Worm (Caenorhabditis elegans) whole organism, mixed stage, embryonic: ENCODE data around the gene T22F3.2.

ENCODE experiments used
- M03D4.4 ChIP-seq: sonication (generic microtip); optimal IDR thresholded peaks from 2 replicates; lab custom pipeline; 2017; ENCODE audit warnings: mild to moderate bottlenecking, missing genetic modification characterization, missing compliant biosample characterization
- bed-3 ChIP-seq: fragments of 200-800 bp; sonication (Bioruptor generic); optimal IDR thresholded peaks from 3 replicates; lab custom pipeline; 2018; ENCODE audit warnings: mild to moderate bottlenecking, missing genetic modification characterization, moderate library complexity, missing compliant biosample characterization
- blmp-1 ChIP-seq: fragments of 150-350 bp; optimal IDR thresholded peaks from 2 replicates; lab custom pipeline; 2014; ENCODE audit warnings: missing biosample characterization, missing genetic modification characterization
- ceh-39 ChIP-seq: fragments of 150-350 bp; optimal IDR thresholded peaks from 2 replicates; lab custom pipeline; 2014; ENCODE audit warnings: missing biosample characterization, missing genetic modification characterization
- ceh-83 ChIP-seq: fragments of 200-800 bp; sonication (Bioruptor generic); optimal IDR thresholded peaks from 2 replicates; lab custom pipeline; 2018; ENCODE audit warnings: mild to moderate bottlenecking, missing genetic modification characterization, missing compliant biosample characterization
- ces-1 ChIP-seq: fragments of 150-350 bp; optimal IDR thresholded peaks from 2 replicates; lab custom pipeline; 2014; ENCODE audit warnings: missing biosample characterization, missing genetic modification reagents, missing genetic modification characterization
- cnd-1 ChIP-seq: fragments of 200-800 bp; sonication (Bioruptor generic); optimal IDR thresholded peaks from 2 replicates; lab custom pipeline; 2018; ENCODE audit warnings: mild to moderate bottlenecking, missing genetic modification characterization, missing compliant biosample characterization
- drap-1 ChIP-seq: fragments of 200-800 bp; sonication (Bioruptor generic); optimal IDR thresholded peaks from 3 replicates; lab custom pipeline; 2018; ENCODE audit warnings: mild to moderate bottlenecking, missing genetic modification characterization, missing compliant biosample characterization
- elt-1 ChIP-seq: sonication (generic microtip); optimal IDR thresholded peaks from 2 replicates; lab custom pipeline; 2017; ENCODE audit warnings: missing genetic modification characterization, mild to moderate bottlenecking, missing compliant biosample characterization, antibody characterized with exemption, moderate library complexity, borderline replicate concordance; ENCODE audit not compliant: insufficient read depth
- elt-3 ChIP-seq: fragments of 150-350 bp; optimal IDR thresholded peaks from 2 replicates; lab custom pipeline; 2014; ENCODE audit warnings: missing biosample characterization, missing genetic modification characterization
- ham-2 ChIP-seq: fragments of 200-800 bp; sonication (Bioruptor generic); optimal IDR thresholded peaks from 2 replicates; lab custom pipeline; 2018; ENCODE audit warnings: mild to moderate bottlenecking, missing genetic modification characterization, missing compliant biosample characterization
- hlh-1 ChIP-seq: fragments of 150-350 bp; optimal IDR thresholded peaks from 2 replicates; lab custom pipeline; 2014; ENCODE audit warnings: missing biosample characterization, missing genetic modification reagents, missing genetic modification characterization
- lin-13 ChIP-seq: fragments of 150-350 bp; optimal IDR thresholded peaks from 2 replicates; lab custom pipeline; 2014; ENCODE audit warnings: missing biosample characterization, missing genetic modification characterization
- lin-32 ChIP-seq: fragments of 200-800 bp; sonication (Bioruptor generic); optimal IDR thresholded peaks from 2 replicates; lab custom pipeline; 2018; ENCODE audit warnings: mild to moderate bottlenecking, missing genetic modification characterization, missing compliant biosample characterization
- lsy-2 ChIP-seq: fragments of 150-350 bp; optimal IDR thresholded peaks from 2 replicates; lab custom pipeline; 2014; ENCODE audit warnings: missing biosample characterization, missing genetic modification characterization
- mab-5 ChIP-seq: fragments of 150-350 bp; optimal IDR thresholded peaks from 2 replicates; lab custom pipeline; 2014; ENCODE audit warnings: missing biosample characterization, missing genetic modification characterization
- mep-1 ChIP-seq: fragments of 150-350 bp; optimal IDR thresholded peaks from 2 replicates; lab custom pipeline; 2017; ENCODE audit warnings: missing biosample characterization, missing genetic modification reagents, missing genetic modification characterization, inconsistent platforms
- mls-2 ChIP-seq: sonication (generic microtip); optimal IDR thresholded peaks from 2 replicates; lab custom pipeline; 2016; ENCODE audit warnings: mild to moderate bottlenecking, missing genetic modification characterization, moderate library complexity, missing compliant biosample characterization
- nhr-12 ChIP-seq: fragments of 150-350 bp; optimal IDR thresholded peaks from 2 replicates; lab custom pipeline; 2014; ENCODE audit warnings: missing biosample characterization, missing genetic modification characterization
- nhr-2 ChIP-seq: fragments of 150-350 bp; optimal IDR thresholded peaks from 2 replicates; lab custom pipeline; 2014; ENCODE audit warnings: missing biosample characterization, missing genetic modification characterization
- nhr-28 ChIP-seq: fragments of 150-350 bp; optimal IDR thresholded peaks from 2 replicates; lab custom pipeline; 2014; ENCODE audit warnings: missing biosample characterization, missing genetic modification characterization
- sem-2 ChIP-seq: fragments of 200-800 bp; sonication (Bioruptor generic); optimal IDR thresholded peaks from 2 replicates; lab custom pipeline; 2018; ENCODE audit warnings: mild to moderate bottlenecking, missing genetic modification characterization, missing compliant biosample characterization
- snpc-4 ChIP-seq: fragments of 150-350 bp; optimal IDR thresholded peaks from 2 replicates; lab custom pipeline; 2014; ENCODE audit warnings: missing biosample characterization, missing genetic modification characterization
- tbx-8 ChIP-seq: fragments of 200-800 bp; sonication (Bioruptor generic); optimal IDR thresholded peaks from 2 replicates; lab custom pipeline; 2018; ENCODE audit warnings: mild to moderate bottlenecking, missing genetic modification characterization, moderate library complexity, missing compliant biosample characterization
- unc-120 ChIP-seq: sonication (generic microtip); optimal IDR thresholded peaks from 2 replicates; lab custom pipeline; 2017; ENCODE audit warnings: missing genetic modification characterization, missing compliant biosample characterization; ENCODE audit not compliant: poor library complexity, severe bottlenecking
- unc-39 ChIP-seq: fragments of 150-350 bp; optimal IDR thresholded peaks from 2 replicates; lab custom pipeline; 2014; ENCODE audit warnings: missing biosample characterization, missing genetic modification characterization
- zip-8 ChIP-seq: fragments of 150-350 bp; optimal IDR thresholded peaks from 2 replicates; lab custom pipeline; 2014; ENCODE audit warnings: missing biosample characterization, missing genetic modification characterization
- ztf-11 ChIP-seq: fragments of 150-350 bp; optimal IDR thresholded peaks from 2 replicates; lab custom pipeline; 2014; ENCODE audit warnings: missing biosample characterization, missing genetic modification characterization

Gene T22F3.2

ce11 chrV:3578813-3579212 lies 7.6 kb upstream of the T22F3.2 start, which contains the start of gene pygl-1:
Gene pygl-1, plus strand, starts transcription at chrV:3579023.
- TF ChIP-seq unc-39 (tag; lab: Kevin White, UChicago) (no peak), lsy-2 (peak; percentile 85)

- TF ChIP-seq unc-120 (tag; lab: Kevin White, UChicago) (no peak), tbx-8 (GFP tag; lab: Kevin White, UChicago) (no peak)
Measured at ce11 chrV:3579248-3579647, 7.2 kb upstream of the T22F3.2 start.

ce11 chrV:3579795-3580194 lies 6.6 kb upstream of the T22F3.2 start:
- TF ChIP-seq hlh-1 (peak; percentile 67), mls-2 (tag; lab: Kevin White, UChicago) (no peak), lsy-2 (peak; percentile 6)
- TF ChIP-seq, all 35 proteins: peak for 2

- TF ChIP-seq nhr-2 (tag; lab: Kevin White, UChicago) (no peak), elt-1 (tag; lab: Kevin White, UChicago) (no peak), zip-8 (tag; lab: Kevin White, UChicago) (no peak), ceh-39 (tag; lab: Kevin White, UChicago) (no peak), lin-13 (tag; lab: Kevin White, UChicago) (no peak)
- TF ChIP-seq, all 35 proteins: peak for 0
Measured at ce11 chrV:3580385-3580784, 6.1 kb upstream of the T22F3.2 start.

ce11 chrV:3581034-3581433 lies 5.4 kb upstream of the T22F3.2 start:
- TF ChIP-seq snpc-4 (tag; lab: Kevin White, UChicago) (no peak), elt-3 (tag; lab: Kevin White, UChicago) (no peak), nhr-2 (tag; lab: Kevin White, UChicago) (no peak), mab-5 (tag; lab: Kevin White, UChicago) (no peak), lin-32 (no peak)

ce11 chrV:3581643-3582042 lies 4.8 kb upstream of the T22F3.2 start:
- TF ChIP-seq blmp-1 (no peak), nhr-12 (tag; lab: Kevin White, UChicago) (no peak), mep-1 (tag; lab: Kevin White, UChicago) (no peak), M03D4.4 (tag; lab: Kevin White, UChicago) (no peak), lsy-2 (no peak)
- TF ChIP-seq, all 35 proteins: peak for 0

ce11 chrV:3582086-3582485 lies 4.4 kb upstream of the T22F3.2 start:
- TF ChIP-seq nhr-28 (tag; lab: Kevin White, UChicago) (no peak), ztf-11 (no peak), drap-1 (no peak), snpc-4 (tag; lab: Kevin White, UChicago) (no peak), unc-39 (tag; lab: Kevin White, UChicago) (no peak), cnd-1 (no peak), ceh-83 (GFP tag; lab: Kevin White, UChicago) (no peak), ceh-39 (tag; lab: Kevin White, UChicago) (no peak), ham-2 (GFP tag; lab: Kevin White, UChicago) (no peak), mab-5 (tag; lab: Kevin White, UChicago) (no peak), bed-3 (GFP tag; lab: Kevin White, UChicago) (no peak), nhr-2 (tag; lab: Kevin White, UChicago) (no peak), tbx-8 (GFP tag; lab: Kevin White, UChicago) (no peak), M03D4.4 (tag; lab: Kevin White, UChicago) (no peak), sem-2 (no peak), hlh-1 (no peak), ces-1 (GFP tag; lab: Kevin White, UChicago) (no peak)
